Worm (Caenorhabditis elegans) whole organism, late embryonic: ENCODE results near the gene cest-17.

Experiments used
- C08G9.2 ChIP-seq: sonication (generic microtip); optimal IDR thresholded peaks from 2 replicates; lab custom pipeline; 2016; ENCODE audit warnings: mild to moderate bottlenecking, missing genetic modification characterization, moderate library complexity, missing compliant biosample characterization
- C38D4.7 ChIP-seq: fragments of 200-800 bp; sonication (Bioruptor generic); optimal IDR thresholded peaks from 2 replicates; lab custom pipeline; 2018; ENCODE audit warnings: mild to moderate bottlenecking, missing genetic modification characterization, moderate library complexity, missing compliant biosample characterization
- T23F11.4 ChIP-seq: fragments of 200-800 bp; sonication (Bioruptor generic); optimal IDR thresholded peaks from 2 replicates; lab custom pipeline; 2018; ENCODE audit warnings: mild to moderate bottlenecking, missing genetic modification characterization, missing compliant biosample characterization
- ahr-1 ChIP-seq: sonication (generic microtip); optimal IDR thresholded peaks from 2 replicates; lab custom pipeline; 2016; ENCODE audit warnings: missing genetic modification characterization, missing compliant biosample characterization
- ama-1 ChIP-seq: fragments of 150-350 bp; optimal IDR thresholded peaks from 2 replicates; lab custom pipeline; 2014
- ceh-14 ChIP-seq: sonication (generic microtip); optimal IDR thresholded peaks from 2 replicates; lab custom pipeline; 2016; ENCODE audit warnings: missing genotype, missing genetic modification characterization, missing compliant biosample characterization
- ceh-18 ChIP-seq: sonication (generic microtip); optimal IDR thresholded peaks from 2 replicates; lab custom pipeline; 2016; ENCODE audit warnings: missing genetic modification characterization, missing compliant biosample characterization
- ceh-2 ChIP-seq: sonication (generic microtip); optimal IDR thresholded peaks from 2 replicates; lab custom pipeline; 2016; ENCODE audit warnings: missing genotype, missing genetic modification characterization, missing compliant biosample characterization
- ceh-22 ChIP-seq: sonication (generic microtip); optimal IDR thresholded peaks from 2 replicates; lab custom pipeline; 2017; ENCODE audit warnings: missing biosample characterization, missing genetic modification characterization
- ceh-24 ChIP-seq: sonication (generic microtip); optimal IDR thresholded peaks from 2 replicates; lab custom pipeline; 2016; ENCODE audit warnings: mild to moderate bottlenecking, missing genetic modification characterization, missing compliant biosample characterization
- ceh-30 ChIP-seq: fragments of 150-350 bp; optimal IDR thresholded peaks from 2 replicates; lab custom pipeline; 2014; ENCODE audit warnings: missing biosample characterization, missing genetic modification characterization
- ceh-34 ChIP-seq: sonication (generic microtip); optimal IDR thresholded peaks from 2 replicates; lab custom pipeline; 2016; ENCODE audit warnings: mild to moderate bottlenecking, missing genetic modification characterization, missing compliant biosample characterization
- che-1 ChIP-seq: sonication (generic microtip); optimal IDR thresholded peaks from 2 replicates; lab custom pipeline; 2016; ENCODE audit warnings: mild to moderate bottlenecking, missing genetic modification characterization, missing compliant biosample characterization
- dmd-4 ChIP-seq: sonication (generic microtip); optimal IDR thresholded peaks from 2 replicates; lab custom pipeline; 2016; ENCODE audit warnings: borderline replicate concordance, missing genetic modification characterization, missing compliant biosample characterization
- elt-4 ChIP-seq: sonication (generic microtip); optimal IDR thresholded peaks from 2 replicates; lab custom pipeline; 2016; ENCODE audit warnings: missing genetic modification characterization, missing compliant biosample characterization
- eyg-1 ChIP-seq: sonication (generic microtip); optimal IDR thresholded peaks from 2 replicates; lab custom pipeline; 2016; ENCODE audit warnings: missing genotype, missing genetic modification characterization, missing compliant biosample characterization
- fax-1 ChIP-seq: sonication (generic microtip); optimal IDR thresholded peaks from 2 replicates; lab custom pipeline; 2016; ENCODE audit warnings: missing genotype, missing genetic modification characterization, missing compliant biosample characterization
- fkh-10 ChIP-seq: fragments of 150-350 bp; optimal IDR thresholded peaks from 2 replicates; lab custom pipeline; 2014; ENCODE audit warnings: missing biosample characterization, missing genetic modification reagents, missing genetic modification characterization
- gmeb-2 ChIP-seq: sonication (generic microtip); optimal IDR thresholded peaks from 2 replicates; lab custom pipeline; 2016; ENCODE audit warnings: missing genetic modification characterization, inconsistent platforms, missing compliant biosample characterization
- hlh-13 ChIP-seq: fragments of 200-800 bp; sonication (Bioruptor generic); optimal IDR thresholded peaks from 2 replicates; lab custom pipeline; 2018; ENCODE audit warnings: mild to moderate bottlenecking, missing genetic modification characterization, missing compliant biosample characterization
- hlh-15 ChIP-seq: sonication (generic microtip); optimal IDR thresholded peaks from 2 replicates; lab custom pipeline; 2016; ENCODE audit warnings: missing genetic modification characterization, missing compliant biosample characterization
- hlh-30 ChIP-seq: sonication (generic microtip); optimal IDR thresholded peaks from 2 replicates; lab custom pipeline; 2017; ENCODE audit warnings: antibody characterized with exemption, missing genetic modification characterization, missing compliant biosample characterization; ENCODE audit not compliant: insufficient read depth
- madf-2 ChIP-seq: sonication (generic microtip); optimal IDR thresholded peaks from 2 replicates; lab custom pipeline; 2017; ENCODE audit warnings: missing genetic modification characterization, missing compliant biosample characterization
- nfya-1 ChIP-seq: sonication (generic microtip); optimal IDR thresholded peaks from 2 replicates; lab custom pipeline; 2017; ENCODE audit warnings: missing genetic modification characterization, mild to moderate bottlenecking, missing compliant biosample characterization, antibody characterized with exemption, moderate library complexity
- nhr-11 ChIP-seq: fragments of 150-350 bp; optimal IDR thresholded peaks from 2 replicates; lab custom pipeline; 2014; ENCODE audit warnings: missing biosample characterization, missing genetic modification characterization
- nhr-232 ChIP-seq: sonication (generic microtip); optimal IDR thresholded peaks from 2 replicates; lab custom pipeline; 2016; ENCODE audit warnings: missing genetic modification characterization, missing compliant biosample characterization
- npax-4 ChIP-seq: sonication (generic microtip); optimal IDR thresholded peaks from 2 replicates; lab custom pipeline; 2016; ENCODE audit warnings: missing genetic modification characterization, missing compliant biosample characterization
- odd-2 ChIP-seq: sonication (generic microtip); optimal IDR thresholded peaks from 2 replicates; lab custom pipeline; 2017; ENCODE audit warnings: antibody characterized with exemption, mild to moderate bottlenecking, missing genetic modification characterization, missing compliant biosample characterization
- pax-1 ChIP-seq: fragments of 150-350 bp; optimal IDR thresholded peaks from 2 replicates; lab custom pipeline; 2014; ENCODE audit warnings: missing biosample characterization, missing genetic modification characterization
- pha-4 ChIP-seq: fragments of 150-350 bp; optimal IDR thresholded peaks from 2 replicates; lab custom pipeline; 2018; ENCODE audit warnings: missing biosample characterization, missing genetic modification reagents, missing genetic modification characterization
- pqm-1 ChIP-seq: sonication (generic microtip); optimal IDR thresholded peaks from 2 replicates; lab custom pipeline; 2016; ENCODE audit warnings: missing genetic modification characterization, missing compliant biosample characterization
- rnt-1 ChIP-seq: sonication (generic microtip); optimal IDR thresholded peaks from 2 replicates; lab custom pipeline; 2016; ENCODE audit warnings: missing genetic modification characterization, missing compliant biosample characterization
- sox-2 ChIP-seq: fragments of 200-800 bp; sonication (Bioruptor generic); IDR thresholded peaks from 2 replicates; pipeline ENCODE4 v1.3.6; 2022; ENCODE audit warnings: missing genetic modification reagents, missing genetic modification characterization, missing compliant biosample characterization
- syd-9 ChIP-seq: sonication (generic microtip); optimal IDR thresholded peaks from 2 replicates; lab custom pipeline; 2016; ENCODE audit warnings: mild to moderate bottlenecking, missing genetic modification characterization, moderate library complexity, missing compliant biosample characterization
- tbx-2 ChIP-seq: sonication (generic microtip); optimal IDR thresholded peaks from 2 replicates; lab custom pipeline; 2016; ENCODE audit warnings: missing genetic modification characterization, missing compliant biosample characterization
- tbx-7 ChIP-seq: sonication (generic microtip); optimal IDR thresholded peaks from 2 replicates; lab custom pipeline; 2016; ENCODE audit warnings: missing genotype, missing genetic modification characterization, missing compliant biosample characterization
- unc-3 ChIP-seq, 2 experiments: fragments of 200-800 bp in 1 of 2; sonication (Bioruptor generic) in 1 of 2; sonication (generic microtip) in 1 of 2; conservative IDR thresholded peaks in 1 of 2; optimal IDR thresholded peaks in 1 of 2; 2 replicates each; pipeline versions ENCODE4 v1.3.6 to Lab custom; 2016 to 2022; ENCODE audit warnings: missing compliant biosample characterization in 2 of 2, missing genetic modification characterization in 2 of 2, missing genetic modification reagents in 1 of 2
- unc-55 ChIP-seq: sonication (generic microtip); optimal IDR thresholded peaks from 2 replicates; lab custom pipeline; 2017; ENCODE audit warnings: missing biosample characterization, missing genetic modification reagents, missing genetic modification characterization
- unc-86 ChIP-seq: sonication (generic microtip); optimal IDR thresholded peaks from 2 replicates; lab custom pipeline; 2016; ENCODE audit warnings: missing genetic modification characterization, missing compliant biosample characterization
- zip-5 ChIP-seq: sonication (generic microtip); optimal IDR thresholded peaks from 2 replicates; lab custom pipeline; 2016; ENCODE audit warnings: missing genetic modification characterization, missing compliant biosample characterization
- ztf-16 ChIP-seq: sonication (generic microtip); optimal IDR thresholded peaks from 2 replicates; lab custom pipeline; 2017; ENCODE audit warnings: missing genetic modification characterization, missing compliant biosample characterization

The cest-17 gene

ce11 chrV:8177349-8177748 is 25.8 kb upstream of the cest-17 start, which contains the start of gene F20D6.9:
Gene F20D6.9, minus strand, starts transcription at chrV:8177449.
- TF ChIP-seq ceh-34 (tag; lab: Kevin White, UChicago) (no peak), eyg-1 (no peak), dmd-4 (tag; lab: Kevin White, UChicago) (no peak), fkh-10 (GFP tag; lab: Kevin White, UChicago) (no peak), gmeb-2 (no peak), fax-1 (tag; lab: Kevin White, UChicago) (no peak), tbx-2 (tag; lab: Kevin White, UChicago) (no peak), che-1 (tag; lab: Kevin White, UChicago) (no peak), pha-4 (tag; lab: Kevin White, UChicago) (no peak), pax-1 (tag; lab: Kevin White, UChicago) (no peak), tbx-7 (tag; lab: Kevin White, UChicago) (no peak), ceh-18 (tag; lab: Kevin White, UChicago) (no peak), C08G9.2 (no peak)
- TF ChIP-seq, all 69 proteins: peak for 0

DNA sequence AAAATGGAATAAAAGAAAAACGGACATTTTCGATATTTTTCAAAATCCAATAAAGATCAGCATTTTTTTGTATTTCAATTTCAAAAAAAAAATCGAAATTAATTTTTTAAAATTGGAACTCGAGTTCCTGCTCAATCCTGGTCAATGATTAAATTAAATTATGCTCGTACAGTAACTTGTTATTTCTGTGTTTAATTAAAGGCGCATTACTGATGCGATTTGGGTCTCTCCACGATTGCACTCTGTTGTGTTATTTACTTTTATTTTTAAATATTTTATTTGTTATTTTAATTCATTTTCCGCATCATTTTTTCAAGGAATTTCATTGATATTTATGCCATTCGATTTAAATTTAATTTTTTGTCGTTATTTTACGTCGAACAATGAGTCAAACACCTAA is 24.9 kb upstream of the cest-17 start:
- no peak for TF ChIP-seq nhr-232 (tag; lab: Kevin White, UChicago)
- no peak for TF ChIP-seq T23F11.4
- TF ChIP-seq elt-4 (tag; lab: Kevin White, UChicago) = no peak
- TF ChIP-seq hlh-15 (tag; lab: Kevin White, UChicago) = no peak
- no peak for TF ChIP-seq nfya-1 (tag; lab: Kevin White, UChicago)
- TF ChIP-seq madf-2 (tag; lab: Kevin White, UChicago) = no peak
- TF ChIP-seq ceh-30 (tag; lab: Kevin White, UChicago) = no peak
- TF ChIP-seq hlh-30 = no peak
- TF ChIP-seq ztf-16 (tag; lab: Kevin White, UChicago) = no peak
- no peak for TF ChIP-seq ceh-14
- TF ChIP-seq unc-3 (GFP tag; conservative IDR thresholded peaks at IDR 0.05; lab: Robert Waterston, UW) = no peak
- no peak for TF ChIP-seq unc-3 (tag; optimal IDR thresholded peaks at IDR 0.05; lab: Kevin White, UChicago)
- TF ChIP-seq rnt-1 = no peak
- TF ChIP-seq ceh-24 (tag; lab: Kevin White, UChicago) = no peak
- TF ChIP-seq gmeb-2 = no peak
- no peak for TF ChIP-seq tbx-7 (tag; lab: Kevin White, UChicago)
- no peak for TF ChIP-seq hlh-13 (GFP tag; lab: Kevin White, UChicago)
- TF ChIP-seq unc-55 (GFP tag; lab: Kevin White, UChicago) = no peak
- TF ChIP-seq, all 69 proteins: peak for 0

DNA sequence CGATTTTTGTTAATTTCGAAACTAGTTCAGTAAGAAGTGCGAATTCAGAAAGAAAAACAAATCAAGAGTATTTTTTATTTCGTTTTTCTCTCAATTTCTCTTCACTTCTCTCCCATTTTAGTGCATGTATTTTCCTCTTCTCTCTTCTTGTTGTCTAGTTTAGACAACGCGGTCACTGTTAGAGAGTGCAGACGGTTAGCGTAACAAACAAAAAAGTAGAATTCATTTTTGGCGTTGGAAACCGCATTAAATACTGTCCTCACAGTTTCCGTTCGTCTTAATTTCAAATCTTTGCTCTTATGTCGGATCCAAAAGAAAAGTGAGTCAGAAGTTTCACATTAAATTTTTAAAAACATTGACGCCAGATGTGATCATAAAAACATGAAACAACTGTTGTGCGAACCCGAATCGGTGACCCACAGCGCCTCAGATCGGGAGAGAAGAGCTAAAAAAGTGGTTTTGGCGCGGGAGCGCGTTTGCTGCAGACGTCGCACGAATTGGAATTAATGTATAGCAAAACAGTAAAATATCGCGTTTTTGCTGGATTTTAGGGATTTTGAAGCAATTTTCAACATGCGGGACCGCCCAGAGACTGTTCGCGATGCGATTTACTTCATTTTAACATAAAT is 24.1 kb upstream of the cest-17 start, which contains the start of gene srp-7:
srp-7 (plus strand) TSS at position 213 of the 629 bp plus-strand sequence.
- TF ChIP-seq sox-2 (GFP tag; lab: Robert Waterston, UW) = no peak
- no peak for TF ChIP-seq hlh-15 (tag; lab: Kevin White, UChicago)
- TF ChIP-seq ceh-34 (tag; lab: Kevin White, UChicago) = no peak

ce11 chrV:8183384-8183783 is 19.7 kb upstream of the cest-17 start, which contains the start of gene srp-8:
Gene srp-8, plus strand, starts transcription at chrV:8183684.
- no peak for TF ChIP-seq C08G9.2
- no peak for TF ChIP-seq ceh-30 (tag; lab: Kevin White, UChicago)
- no peak for TF ChIP-seq gmeb-2
- no peak for TF ChIP-seq madf-2 (tag; lab: Kevin White, UChicago)
- no peak for TF ChIP-seq eyg-1
- TF ChIP-seq syd-9 (tag; lab: Kevin White, UChicago) = no peak
- no peak for TF ChIP-seq hlh-30
- no peak for TF ChIP-seq unc-3 (GFP tag; conservative IDR thresholded peaks at IDR 0.05; lab: Robert Waterston, UW)
- no peak for TF ChIP-seq unc-3 (tag; optimal IDR thresholded peaks at IDR 0.05; lab: Kevin White, UChicago)
- no peak for TF ChIP-seq rnt-1
- no peak for TF ChIP-seq pha-4 (tag; lab: Kevin White, UChicago)
- TF ChIP-seq elt-4 (tag; lab: Kevin White, UChicago) = no peak
- no peak for TF ChIP-seq C38D4.7 (GFP tag; lab: Kevin White, UChicago)

ce11 chrV:8185737-8186136 is 17.4 kb upstream of the cest-17 start, which contains the start of gene F20D6.2:
Gene F20D6.2, plus strand, starts transcription at chrV:8186037.
- no peak for TF ChIP-seq ama-1 (lab: Kevin White, UChicago)
- no peak for TF ChIP-seq unc-86 (tag; lab: Kevin White, UChicago)
- TF ChIP-seq pqm-1 (tag; lab: Kevin White, UChicago) = no peak
- TF ChIP-seq nhr-11 = no peak
- no peak for TF ChIP-seq fkh-10 (GFP tag; lab: Kevin White, UChicago)
- TF ChIP-seq ztf-16 (tag; lab: Kevin White, UChicago) = no peak
- TF ChIP-seq npax-4 (tag; lab: Kevin White, UChicago) = no peak
- TF ChIP-seq madf-2 (tag; lab: Kevin White, UChicago) = no peak
- TF ChIP-seq C08G9.2 = no peak
- TF ChIP-seq ceh-2 (tag; lab: Kevin White, UChicago) = no peak
- no peak for TF ChIP-seq odd-2 (tag; lab: Kevin White, UChicago)
- no peak for TF ChIP-seq zip-5
- TF ChIP-seq ahr-1 (tag; lab: Kevin White, UChicago) = no peak
- TF ChIP-seq che-1 (tag; lab: Kevin White, UChicago) = no peak
- TF ChIP-seq ceh-22 (tag; lab: Kevin White, UChicago) = no peak
